Fruit fly (Drosophila melanogaster): Measurements from ENCODE around the gene trh.

trh gene

dm6 chr3L:329153-329698 is 63.2 kb downstream of the trh start (continued):
- no peak for TF ChIP-seq twi (tag; optimal IDR thresholded peaks at IDR 0.05)
- TF ChIP-seq CG13424 (tag; optimal IDR thresholded peaks at IDR 0.05), result no peak
- no peak for TF ChIP-seq dati (GFP tag; IDR thresholded peaks at IDR 0.05)
- no peak for TF ChIP-seq YL-1 (GFP tag; optimal IDR thresholded peaks at IDR 0.05)
- TF ChIP-seq CG3281 (GFP tag; optimal IDR thresholded peaks at IDR 0.05), result no peak
- peak; percentile 59 for TF ChIP-seq E2f2 (GFP tag; IDR thresholded peaks at IDR 0.05)
- no peak for TF ChIP-seq D (optimal IDR thresholded peaks at IDR 0.05)
- no peak for TF ChIP-seq D (GFP tag; optimal IDR thresholded peaks at IDR 0.05)
- TF ChIP-seq jigr1 (GFP tag; IDR thresholded peaks at IDR 0.05), result no peak
- no peak for TF ChIP-seq CG1024 (GFP tag; IDR thresholded peaks at IDR 0.05)
- no peak for TF ChIP-seq HLH3B (GFP tag; IDR thresholded peaks at IDR 0.05)
- TF ChIP-seq CG16813 (GFP tag; IDR thresholded peaks at IDR 0.05; ENCODE audit: partially characterized antibody), result peak; percentile 33; the same call in 1 of the 3 replicates
- TF ChIP-seq sug (tag; optimal IDR thresholded peaks at IDR 0.05), result peak; percentile 25
- peak; percentile 33 for TF ChIP-seq ftz-f1 (GFP tag; optimal IDR thresholded peaks at IDR 0.05)
- TF ChIP-seq Nf-YB (GFP tag; optimal IDR thresholded peaks at IDR 0.05), result no peak
- TF ChIP-seq CG11695 (GFP tag; IDR thresholded peaks at IDR 0.05), result no peak
- TF ChIP-seq CG8944 (GFP tag; optimal IDR thresholded peaks at IDR 0.05), result no peak
- no peak for TF ChIP-seq CG18764 (GFP tag; optimal IDR thresholded peaks at IDR 0.05)
- no peak for TF ChIP-seq dmrt11E (tag; optimal IDR thresholded peaks at IDR 0.05)
- TF ChIP-seq CG7839 (tag; optimal IDR thresholded peaks at IDR 0.05), result no peak
- no peak for TF ChIP-seq CG17912 (GFP tag; optimal IDR thresholded peaks at IDR 0.05)
- TF ChIP-seq NC2β (GFP tag; optimal IDR thresholded peaks at IDR 0.05), result no peak
- no peak for TF ChIP-seq fd96Cb (tag; optimal IDR thresholded peaks at IDR 0.05)
- TF ChIP-seq ken (GFP tag; IDR thresholded peaks at IDR 0.05), result no peak
- TF ChIP-seq CG12942 (GFP tag; optimal IDR thresholded peaks at IDR 0.05), result no peak
- TF ChIP-seq CG11398 (GFP tag; optimal IDR thresholded peaks at IDR 0.05), result no peak
- no peak for TF ChIP-seq ems (GFP tag; optimal IDR thresholded peaks at IDR 0.05)
- no peak for TF ChIP-seq Usf (GFP tag; optimal IDR thresholded peaks at IDR 0.05)
- TF ChIP-seq CG14710 (tag; optimal IDR thresholded peaks at IDR 0.05), result no peak
- no peak for TF ChIP-seq Atf6 (GFP tag; IDR thresholded peaks at IDR 0.05)
- TF ChIP-seq Mad (GFP tag; optimal IDR thresholded peaks at IDR 0.05), result no peak
- TF ChIP-seq CG7963 (GFP tag; IDR thresholded peaks at IDR 0.05; ENCODE audit: partially characterized antibody), result no peak
- peak; percentile 27 for TF ChIP-seq CG4328 (GFP tag; optimal IDR thresholded peaks at IDR 0.05)
- no peak for TF ChIP-seq CG31441 (GFP tag; IDR thresholded peaks at IDR 0.05)
- no peak for TF ChIP-seq maf-S (GFP tag; optimal IDR thresholded peaks at IDR 0.05)
- no peak for TF ChIP-seq CG2202 (tag; optimal IDR thresholded peaks at IDR 0.05)
- TF ChIP-seq CG3838 (GFP tag; optimal IDR thresholded peaks at IDR 0.05), result no peak
- TF ChIP-seq gce (GFP tag; IDR thresholded peaks at IDR 0.05), result no peak
- no peak for TF ChIP-seq CG12299 (tag; optimal IDR thresholded peaks at IDR 0.05)
- TF ChIP-seq Gug (GFP tag; IDR thresholded peaks at IDR 0.05), result no peak
- TF ChIP-seq CG7745 (tag; optimal IDR thresholded peaks at IDR 0.05), result no peak
- TF ChIP-seq jumu (GFP tag; optimal IDR thresholded peaks at IDR 0.05), result no peak
- no peak for TF ChIP-seq gcm (GFP tag; optimal IDR thresholded peaks at IDR 0.05)
- TF ChIP-seq kah (GFP tag; optimal IDR thresholded peaks at IDR 0.05), result no peak
- no peak for TF ChIP-seq sens-2 (GFP tag; IDR thresholded peaks at IDR 0.05)
- TF ChIP-seq CG1603 (tag; optimal IDR thresholded peaks at IDR 0.05), result peak; percentile 36
- no peak for TF ChIP-seq CkIIα-i1 (GFP tag; IDR thresholded peaks at IDR 0.05)
- TF ChIP-seq tio (GFP tag; optimal IDR thresholded peaks at IDR 0.05), result no peak
- peak; percentile 86 for TF ChIP-seq Med (GFP tag)
- TF ChIP-seq CG5953 (GFP tag; IDR thresholded peaks at IDR 0.05), result no peak
- peak; percentile 41 for TF ChIP-seq Sry-δ (GFP tag; optimal IDR thresholded peaks at IDR 0.05)
- no peak for TF ChIP-seq CG6854 (GFP tag; optimal IDR thresholded peaks at IDR 0.05)
